Worm (Caenorhabditis elegans): ENCODE measurements around the gene F26H11.4.
A peak's percentile ranks its signal among the peaks of the same experiment; 100 is the strongest.

F26H11.4 gene

ce11 chrII:14405489-14406059 is 2.8 kb upstream of the F26H11.4 start:
- TF ChIP-seq F13H6.1 (tag; optimal IDR thresholded peaks at IDR 0.05), result peak; percentile 23
- TF ChIP-seq sma-3 (GFP tag; optimal IDR thresholded peaks at IDR 0.05), result peak; percentile 6
- no peak for TF ChIP-seq gmeb-1 (tag; optimal IDR thresholded peaks at IDR 0.05)
- no peak for TF ChIP-seq lin-39 (tag; optimal IDR thresholded peaks at IDR 0.05)
- TF ChIP-seq ZK546.5 (tag; optimal IDR thresholded peaks at IDR 0.05), result no peak
- TF ChIP-seq ama-1 (optimal IDR thresholded peaks at IDR 0.05), result peak; percentile 99
- no peak for TF ChIP-seq ztf-4 (tag; optimal IDR thresholded peaks at IDR 0.05)
- TF ChIP-seq nhr-23 (tag; optimal IDR thresholded peaks at IDR 0.05), result no peak
- no peak for TF ChIP-seq ceh-82 (tag; optimal IDR thresholded peaks at IDR 0.05)
- no peak for TF ChIP-seq dmd-4 (tag; optimal IDR thresholded peaks at IDR 0.05)
- no peak for TF ChIP-seq nhr-11 (tag; optimal IDR thresholded peaks at IDR 0.05)
- TF ChIP-seq egl-27 (tag; optimal IDR thresholded peaks at IDR 0.05), result no peak
- no peak for TF ChIP-seq nhr-21 (tag; optimal IDR thresholded peaks at IDR 0.05)
- TF ChIP-seq mab-5 (tag; optimal IDR thresholded peaks at IDR 0.05), result no peak
- TF ChIP-seq lin-13 (GFP tag; optimal IDR thresholded peaks at IDR 0.05), result no peak
- no peak for TF ChIP-seq blmp-1 (tag; optimal IDR thresholded peaks at IDR 0.05; ENCODE audit: insufficient read depth)
- TF ChIP-seq nhr-129 (tag; optimal IDR thresholded peaks at IDR 0.05), result no peak
- TF ChIP-seq unc-39 (tag; optimal IDR thresholded peaks at IDR 0.05), result no peak

DNA sequence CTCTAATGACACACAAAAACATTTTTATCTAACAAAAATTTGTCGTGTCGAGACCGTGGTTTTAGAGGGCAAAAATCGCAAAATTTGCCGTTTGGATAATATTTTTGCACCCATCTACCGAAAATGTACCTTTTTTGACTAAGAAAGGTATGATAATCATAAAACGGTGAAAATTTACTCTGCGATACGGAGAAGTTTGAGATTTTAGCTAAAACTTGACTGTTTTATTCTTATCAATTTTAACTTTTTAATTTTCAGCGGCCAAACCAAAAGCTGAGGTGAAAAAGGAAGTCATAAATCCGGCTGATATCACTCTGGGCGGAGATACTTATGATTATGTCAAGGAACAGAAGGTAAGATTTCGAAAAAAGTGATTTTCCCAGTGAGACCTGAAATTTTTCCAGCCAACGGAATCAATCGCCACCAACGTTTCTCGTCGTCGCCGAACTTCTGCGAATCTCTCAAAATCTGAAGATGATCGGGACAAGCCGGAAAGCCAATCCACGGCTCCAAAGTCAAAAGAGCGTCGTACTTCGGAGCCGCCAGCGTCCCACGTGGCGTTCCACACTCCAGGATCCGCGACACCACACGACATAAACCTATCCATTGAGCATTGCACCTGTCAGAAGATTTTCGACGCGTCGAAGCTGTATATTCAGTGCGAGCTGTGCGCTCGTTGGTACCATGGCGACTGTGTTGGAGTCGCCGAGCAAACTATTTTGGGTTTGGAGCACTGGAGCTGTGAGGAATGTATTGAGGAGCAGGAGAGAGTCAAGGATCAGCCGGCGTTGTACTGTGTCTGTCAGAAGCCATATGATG is 2.1 kb upstream of the F26H11.4 start:
- TF ChIP-seq ama-1 (optimal IDR thresholded peaks at IDR 0.05) (peak; percentile 93), C34F6.9 (tag; optimal IDR thresholded peaks at IDR 0.05) (peak; percentile 10), lsy-2 (tag; optimal IDR thresholded peaks at IDR 0.05) (peak in 1 of 2 experiments; percentile 0), nhr-12 (tag; optimal IDR thresholded peaks at IDR 0.05) (no peak)

DNA sequence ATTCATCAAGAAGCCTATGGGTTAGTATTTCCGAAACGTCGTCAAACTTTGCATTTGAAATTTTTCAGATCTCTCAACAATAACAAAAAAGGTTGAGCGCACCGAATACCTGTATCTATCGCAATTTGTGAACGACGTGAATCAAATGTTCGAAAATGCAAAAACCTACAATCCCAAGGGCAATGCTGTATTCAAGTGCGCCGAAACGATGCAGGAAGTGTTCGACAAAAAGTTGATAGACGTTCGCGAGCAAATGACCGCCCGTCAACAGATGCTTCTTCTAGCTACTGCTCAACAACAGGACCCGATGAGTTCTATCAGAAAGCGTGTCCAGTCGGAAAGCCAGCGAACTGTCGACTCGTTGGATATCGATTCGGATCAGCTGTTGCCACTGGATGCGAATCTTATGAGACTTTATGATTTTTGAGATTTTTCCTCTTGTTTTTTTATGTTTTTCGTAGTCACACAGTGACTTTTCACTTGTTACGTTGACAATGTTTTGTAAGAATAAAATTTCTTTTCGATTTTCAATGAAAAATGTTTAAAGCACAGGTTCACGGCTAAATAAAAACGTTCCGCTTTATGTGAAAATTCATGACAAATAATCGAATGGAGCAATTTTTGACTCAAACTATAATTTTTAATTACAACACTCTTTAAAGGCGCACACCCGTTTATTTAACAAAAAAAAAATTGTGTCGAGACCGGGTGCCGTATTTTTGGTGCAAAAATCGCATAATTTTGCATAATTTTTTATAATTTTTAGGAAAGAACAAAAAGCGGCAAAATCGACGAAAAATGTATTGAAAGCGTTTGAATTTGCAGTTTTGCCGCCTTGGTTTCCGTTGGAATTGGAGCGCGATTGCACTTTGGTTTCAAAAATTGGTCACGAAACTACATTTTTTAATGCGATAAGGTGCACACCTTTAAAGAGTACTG is 811 bp upstream of the F26H11.4 start:
- TF ChIP-seq crh-2 (tag; optimal IDR thresholded peaks at IDR 0.05), result peak; percentile 46
- peak; percentile 95 for TF ChIP-seq ama-1 (optimal IDR thresholded peaks at IDR 0.05)
- TF ChIP-seq ztf-4 (tag; optimal IDR thresholded peaks at IDR 0.05), result peak; percentile 91
- TF ChIP-seq Y55F3AM.14 (GFP tag; optimal IDR thresholded peaks at IDR 0.05), result no peak
- TF ChIP-seq mdl-1 (tag; optimal IDR thresholded peaks at IDR 0.05), result no peak
- TF ChIP-seq lsy-2 (tag; optimal IDR thresholded peaks at IDR 0.05), result peak in 1 of 2 experiments; percentile 80
- peak; percentile 76 for TF ChIP-seq C34F6.9 (tag; optimal IDR thresholded peaks at IDR 0.05)
- peak; percentile 28 for TF ChIP-seq nhr-21 (tag; optimal IDR thresholded peaks at IDR 0.05)
- TF ChIP-seq sem-4 (tag; optimal IDR thresholded peaks at IDR 0.05), result peak; percentile 90
- TF ChIP-seq blmp-1 (tag; optimal IDR thresholded peaks at IDR 0.05; ENCODE audit: insufficient read depth), result peak; percentile 11
- TF ChIP-seq ztf-11 (tag; optimal IDR thresholded peaks at IDR 0.05), result no peak
- no peak for TF ChIP-seq R02D3.7 (tag; optimal IDR thresholded peaks at IDR 0.05)
- TF ChIP-seq skn-1 (tag; optimal IDR thresholded peaks at IDR 0.05), result peak; percentile 9
- peak; percentile 43 for TF ChIP-seq nhr-25 (tag; optimal IDR thresholded peaks at IDR 0.05)
- TF ChIP-seq lin-13 (GFP tag; optimal IDR thresholded peaks at IDR 0.05), result peak; percentile 31

DNA sequence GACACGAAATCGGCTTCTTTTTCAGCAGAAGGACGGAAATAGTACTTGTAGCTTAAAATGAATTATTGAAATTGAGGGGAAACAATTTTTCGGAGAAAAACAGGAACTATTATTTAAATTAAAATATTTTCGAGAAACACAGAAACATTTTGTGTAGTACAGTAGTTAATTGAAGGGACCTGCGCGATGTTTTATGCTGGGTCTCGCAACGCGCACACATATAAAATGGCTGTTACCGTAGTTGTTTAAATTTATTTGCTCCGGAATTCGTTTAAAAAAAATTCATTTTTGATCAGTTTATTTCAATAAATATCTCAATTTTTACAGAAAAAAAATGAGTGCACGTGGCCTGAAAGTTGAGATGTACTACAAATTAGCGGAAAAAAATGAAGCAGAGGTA is 2.4 kb downstream of the F26H11.4 start, which contains the start of gene dsb-2:
Gene dsb-2 (plus strand): TSS at position 328 of the 400 bp plus-strand sequence.
- TF ChIP-seq alr-1 (tag; optimal IDR thresholded peaks at IDR 0.05) (no peak), ceh-82 (tag; optimal IDR thresholded peaks at IDR 0.05) (no peak), nhr-129 (tag; optimal IDR thresholded peaks at IDR 0.05) (no peak), elt-1 (tag; optimal IDR thresholded peaks at IDR 0.05) (no peak), lin-39 (tag; optimal IDR thresholded peaks at IDR 0.05) (no peak), nhr-237 (tag; optimal IDR thresholded peaks at IDR 0.05) (no peak), unc-62 (GFP tag; optimal IDR thresholded peaks at IDR 0.05) (no peak), ama-1 (optimal IDR thresholded peaks at IDR 0.05) (no peak), gmeb-1 (tag; optimal IDR thresholded peaks at IDR 0.05) (no peak), aly-2 (tag; optimal IDR thresholded peaks at IDR 0.05) (no peak)
